Worm (Caenorhabditis elegans): ENCODE data around the gene C25D7.16.
A peak's percentile ranks its signal among the peaks of the same experiment; 100 is the strongest.

Gene C25D7.16

ce11 chrV:15059534-15059933, 3.6 kb downstream of the C25D7.16 start, which contains the start of the genes mcm-3 and C25D7.15:
Gene mcm-3 (minus strand): TSS chrV:15059599.
Gene C25D7.15 (plus strand): TSS chrV:15059808.
- no peak for TF ChIP-seq Y67H2A.10 (GFP tag; conservative IDR thresholded peaks at IDR 0.05)
- no peak for TF ChIP-seq zfh-2 (GFP tag; conservative IDR thresholded peaks at IDR 0.05)
- TF ChIP-seq B0336.3 (GFP tag; IDR thresholded peaks at IDR 0.05) = peak; percentile 50; the same call in 1 of the 2 replicates
- TF ChIP-seq chd-7 (tag; optimal IDR thresholded peaks at IDR 0.05) = no peak
- no peak for TF ChIP-seq lsy-27 (tag; optimal IDR thresholded peaks at IDR 0.05; ENCODE audit: borderline replicate concordance, insufficient read depth)
- peak; percentile 87 for TF ChIP-seq hsf-1 (GFP tag; IDR thresholded peaks at IDR 0.05)
- peak; percentile 0 for TF ChIP-seq unc-130 (GFP tag; optimal IDR thresholded peaks at IDR 0.05)
- no peak for TF ChIP-seq rec-8 (tag; optimal IDR thresholded peaks at IDR 0.05)
- no peak for TF ChIP-seq nhr-90 (tag; optimal IDR thresholded peaks at IDR 0.05)
- TF ChIP-seq athp-1 (tag; optimal IDR thresholded peaks at IDR 0.05) = no peak
- no peak for TF ChIP-seq ama-1 (optimal IDR thresholded peaks at IDR 0.05)
- no peak for TF ChIP-seq ama-1 (GFP tag; optimal IDR thresholded peaks at IDR 0.05)
- TF ChIP-seq C17E4.6 (GFP tag; IDR thresholded peaks at IDR 0.05) = no peak
- no peak for TF ChIP-seq nhr-80 (tag; optimal IDR thresholded peaks at IDR 0.05)
- TF ChIP-seq hmg-1.2 (GFP tag; IDR thresholded peaks at IDR 0.05) = peak; percentile 46; the same call in 1 of the 2 replicates
- TF ChIP-seq F37B4.10 (GFP tag; IDR thresholded peaks at IDR 0.05) = no peak
- TF ChIP-seq ztf-26 (tag; optimal IDR thresholded peaks at IDR 0.05) = no peak
- TF ChIP-seq ztf-6 (GFP tag; IDR thresholded peaks at IDR 0.05) = no peak
- peak; percentile 78; the same call in 1 of the 2 replicates for TF ChIP-seq madf-3 (GFP tag; IDR thresholded peaks at IDR 0.05)
- TF ChIP-seq hlh-26 (GFP tag; conservative IDR thresholded peaks at IDR 0.05) = no peak
- TF ChIP-seq pbrm-1 (GFP tag; IDR thresholded peaks at IDR 0.05) = peak; percentile 63; the same call in 1 of the 2 replicates
- TF ChIP-seq ztf-18 (tag; optimal IDR thresholded peaks at IDR 0.05) = peak; percentile 7
- TF ChIP-seq Y53G8AR.9 (GFP tag; conservative IDR thresholded peaks at IDR 0.05) = no peak
- no peak for TF ChIP-seq akir-1 (GFP tag; optimal IDR thresholded peaks at IDR 0.05)
- no peak for TF ChIP-seq dpff-1 (tag; optimal IDR thresholded peaks at IDR 0.05)
- TF ChIP-seq T07F8.4 (tag; optimal IDR thresholded peaks at IDR 0.05) = no peak
- no peak for TF ChIP-seq lin-40 (tag; optimal IDR thresholded peaks at IDR 0.05)
- TF ChIP-seq ccch-3 (GFP tag; optimal IDR thresholded peaks at IDR 0.05) = no peak
- no peak for TF ChIP-seq cebp-1 (GFP tag; IDR thresholded peaks at IDR 0.05)
- TF ChIP-seq cebp-1 (tag; optimal IDR thresholded peaks at IDR 0.05) = peak; percentile 6
- TF ChIP-seq atf-7 (tag; optimal IDR thresholded peaks at IDR 0.05) = no peak
- TF ChIP-seq mcd-1 (GFP tag; IDR thresholded peaks at IDR 0.05) = peak; percentile 49
- no peak for TF ChIP-seq repo-1 (tag; optimal IDR thresholded peaks at IDR 0.05)
- TF ChIP-seq rcor-1 (GFP tag; IDR thresholded peaks at IDR 0.05) = peak; percentile 50
- no peak for TF ChIP-seq ceh-27 (GFP tag; optimal IDR thresholded peaks at IDR 0.05)
- TF ChIP-seq mel-28 (tag; optimal IDR thresholded peaks at IDR 0.05; ENCODE audit: borderline replicate concordance) = no peak
- no peak for TF ChIP-seq F39B2.1 (GFP tag; IDR thresholded peaks at IDR 0.05)
- no peak for TF ChIP-seq madf-10 (tag; optimal IDR thresholded peaks at IDR 0.05)
- no peak for TF ChIP-seq F23B12.7 (tag; optimal IDR thresholded peaks at IDR 0.05; ENCODE audit: insufficient read depth)
- no peak for TF ChIP-seq sea-2 (GFP tag; IDR thresholded peaks at IDR 0.05)
- TF ChIP-seq nhr-179 (tag; optimal IDR thresholded peaks at IDR 0.05) = no peak
- no peak for TF ChIP-seq ceh-79 (tag; optimal IDR thresholded peaks at IDR 0.05)
- TF ChIP-seq F52B5.7 (tag; optimal IDR thresholded peaks at IDR 0.05) = no peak
- TF ChIP-seq B0019.2 (GFP tag; conservative IDR thresholded peaks at IDR 0.05) = peak; percentile 84
- TF ChIP-seq lsl-1 (GFP tag; optimal IDR thresholded peaks at IDR 0.05) = peak; percentile 78
- no peak for TF ChIP-seq attf-6 (GFP tag; IDR thresholded peaks at IDR 0.05)
- TF ChIP-seq snpc-4 (GFP tag; optimal IDR thresholded peaks at IDR 0.05) = no peak
- peak in 1 of 4 experiments; percentile 42 for TF ChIP-seq snpc-4 (tag; optimal IDR thresholded peaks at IDR 0.05)
- peak; percentile 46 for TF ChIP-seq snpc-1.1 (tag; optimal IDR thresholded peaks at IDR 0.05; ENCODE audit: insufficient read depth)
- TF ChIP-seq egl-44 (GFP tag; IDR thresholded peaks at IDR 0.05) = no peak

Data from whole organism, young adult.